Worm (Caenorhabditis elegans) whole organism, L4/young adult: ENCODE results near the gene T04C9.1.
A peak's percentile ranks its signal among the peaks of the same experiment; 100 is the strongest.

Experiments
- W03F9.2 ChIP-seq: fragments of 150-350 bp; optimal IDR thresholded peaks from 2 replicates; lab custom pipeline; 2014; ENCODE audit warnings: missing biosample characterization, missing genetic modification characterization
- dao-5 ChIP-seq: sonication (generic microtip); optimal IDR thresholded peaks from 2 replicates; lab custom pipeline; 2016; ENCODE audit warnings: missing genotype, missing genetic modification characterization, moderate library complexity, missing compliant biosample characterization
- him-1 ChIP-seq: sonication (generic microtip); optimal IDR thresholded peaks from 2 replicates; lab custom pipeline; 2016; ENCODE audit warnings: missing genotype, missing genetic modification reagents, missing genetic modification characterization, missing compliant biosample characterization

The T04C9.1 gene

DNA sequence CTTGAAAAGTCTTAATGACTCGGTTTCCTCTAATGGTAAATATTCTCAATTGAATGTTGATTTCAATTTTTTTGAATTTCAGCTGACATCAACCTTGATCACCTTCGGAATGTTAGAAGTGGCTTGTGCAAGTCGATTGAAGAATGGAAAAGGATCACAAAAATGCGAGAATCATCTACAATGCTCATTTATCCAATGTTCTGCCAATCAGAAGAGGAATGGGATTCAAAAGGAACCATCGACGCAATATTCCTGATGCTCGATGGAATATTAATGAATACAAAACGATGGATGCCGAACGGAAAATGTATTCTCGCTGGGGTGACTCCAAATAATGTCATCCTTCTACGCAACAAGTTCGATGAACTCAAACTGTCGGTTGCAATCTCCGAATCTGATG is 31.5 kb upstream of the T04C9.1 start:
- TF ChIP-seq W03F9.2: no peak
- TF ChIP-seq dao-5 (tag; lab: Kevin White, UChicago): no peak
- TF ChIP-seq him-1 (tag; lab: Kevin White, UChicago): no peak

DNA sequence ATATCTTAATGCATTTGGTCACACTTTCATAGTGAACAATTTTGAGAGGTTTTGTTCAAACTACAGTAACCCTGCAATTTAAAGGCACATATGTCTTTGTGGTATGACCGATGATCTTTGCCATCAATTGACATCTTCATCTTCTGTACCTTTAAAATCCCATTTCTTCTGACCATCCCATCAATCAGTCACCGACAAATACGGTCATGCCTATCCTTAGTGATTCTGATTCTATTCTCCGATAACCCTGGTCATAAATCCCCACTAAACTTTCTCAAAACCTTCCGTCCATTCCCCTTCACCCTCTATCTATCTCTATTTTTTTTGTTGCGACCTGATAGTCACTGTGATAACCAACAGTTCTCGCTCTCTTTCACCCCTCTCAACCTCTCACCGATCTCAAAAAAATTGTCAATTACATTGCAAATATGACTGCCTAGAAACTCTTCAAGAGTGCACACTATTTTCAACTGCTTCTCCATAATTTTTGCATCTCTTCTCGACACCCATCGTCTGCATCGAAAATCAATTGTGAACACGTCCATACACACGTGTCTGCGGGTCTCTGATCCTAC is 28.9 kb upstream of the T04C9.1 start:
- TF ChIP-seq him-1 (tag; lab: Kevin White, UChicago): no peak
- no peak for TF ChIP-seq dao-5 (tag; lab: Kevin White, UChicago)
- no peak for TF ChIP-seq W03F9.2

DNA sequence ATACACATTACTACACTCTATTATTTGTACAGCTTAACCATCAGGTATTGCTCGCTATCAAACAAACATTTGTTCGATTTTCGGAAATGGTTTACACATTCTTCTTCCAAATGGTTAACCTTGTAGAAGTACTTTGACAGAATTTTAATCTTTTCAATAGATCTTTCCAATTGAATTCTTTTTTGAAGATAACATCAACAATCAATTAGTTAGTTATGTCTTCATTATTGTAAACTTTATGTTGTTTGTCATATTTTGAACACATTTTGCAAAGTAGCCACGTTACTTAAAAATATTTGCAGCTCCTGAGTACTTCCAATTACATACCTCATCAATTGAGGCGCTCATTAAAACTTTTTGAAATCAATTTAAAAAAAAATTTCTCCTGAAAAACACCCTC is 27.6 kb upstream of the T04C9.1 start:
- TF ChIP-seq him-1 (tag; lab: Kevin White, UChicago) (no peak), W03F9.2 (no peak), dao-5 (tag; lab: Kevin White, UChicago) (no peak)

DNA sequence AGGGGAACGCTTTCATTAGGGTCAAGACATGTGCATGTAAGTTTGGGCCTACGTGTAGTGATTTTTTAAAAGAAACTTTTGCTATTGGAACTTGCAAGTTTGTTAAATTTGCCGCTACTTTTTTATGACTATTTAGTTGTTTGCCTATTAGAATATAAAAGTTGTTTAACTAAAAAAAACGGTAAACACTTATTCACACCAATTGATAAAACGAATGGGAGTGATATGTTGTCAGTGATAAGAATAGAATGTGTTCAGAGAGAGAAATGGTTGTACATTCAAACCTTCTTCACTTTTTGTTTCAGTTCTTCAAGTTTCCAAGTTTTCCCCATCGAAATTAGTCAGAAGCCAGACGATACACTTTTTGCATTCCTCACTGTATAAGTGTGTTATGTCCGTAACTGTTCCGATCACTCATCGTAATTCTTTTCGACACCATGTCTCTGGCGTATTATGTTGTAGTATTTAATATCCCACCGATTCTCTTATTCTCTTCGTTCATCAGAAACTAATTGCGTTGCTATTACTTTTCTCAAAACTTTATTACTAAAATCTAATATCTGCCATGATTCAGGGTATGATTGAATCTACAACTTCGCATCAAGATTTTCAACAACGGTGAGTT is 27.1 kb upstream of the T04C9.1 start, which contains the start of gene dct-6:
Gene dct-6, plus strand, starts transcription at position 575 of the 625 bp plus-strand sequence.
- TF ChIP-seq dao-5 (tag; lab: Kevin White, UChicago) (no peak), W03F9.2 (no peak), him-1 (tag; lab: Kevin White, UChicago) (no peak)

DNA sequence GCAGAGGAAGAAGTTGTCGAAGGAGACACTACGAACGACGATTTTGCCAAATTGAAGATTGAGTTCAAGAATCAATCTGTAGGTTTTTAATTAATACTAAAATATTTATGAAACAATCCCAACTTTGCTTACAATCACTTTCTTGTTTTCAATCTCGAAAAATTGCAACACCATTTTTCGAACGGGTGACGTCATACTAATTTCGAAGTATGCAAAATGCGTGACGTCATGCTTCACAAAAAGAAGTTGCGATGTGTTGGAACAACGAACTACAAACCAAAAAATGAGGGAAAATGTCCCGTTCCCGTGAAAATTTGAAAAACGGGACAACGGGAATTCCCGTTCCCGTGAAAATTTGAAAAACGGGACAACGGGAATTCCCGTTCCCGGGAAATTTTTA is 25.4 kb upstream of the T04C9.1 start:
- TF ChIP-seq W03F9.2 (no peak), him-1 (tag; lab: Kevin White, UChicago) (no peak), dao-5 (tag; lab: Kevin White, UChicago) (no peak)

DNA sequence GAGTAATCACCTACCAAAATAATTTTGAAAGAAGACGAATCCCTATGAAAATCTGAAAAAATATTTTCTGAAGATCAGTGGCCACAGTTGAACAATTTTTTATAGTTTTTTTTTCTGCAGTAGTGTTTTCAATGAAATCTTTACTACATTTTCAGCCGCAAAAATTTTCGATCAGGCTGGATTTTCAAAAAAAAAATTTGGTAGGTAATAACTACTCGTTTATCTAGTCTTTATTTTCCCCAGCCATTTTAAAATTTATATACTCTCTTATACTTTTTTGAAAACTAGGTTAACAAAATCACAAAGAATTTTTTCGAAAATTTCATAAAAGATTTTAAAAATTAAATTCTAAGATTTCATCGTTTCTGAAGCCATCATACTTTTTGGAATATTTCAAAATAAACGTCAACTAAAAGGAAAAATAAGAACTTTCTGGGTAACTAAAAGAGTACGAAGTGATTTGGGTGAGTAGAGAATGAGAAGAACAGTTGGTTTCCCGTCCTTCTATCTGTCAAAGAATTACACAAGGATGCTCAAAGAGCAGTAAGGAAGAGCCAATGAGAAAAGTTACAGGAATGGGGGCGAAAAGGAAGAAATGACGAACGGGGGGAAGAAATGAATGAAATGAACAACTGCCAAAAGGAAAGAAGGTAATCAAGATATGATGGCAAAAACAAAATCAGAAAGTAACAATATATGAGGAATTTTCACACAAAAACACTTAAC is 17.8 kb upstream of the T04C9.1 start, which contains the start of gene mlp-1:
Gene mlp-1, minus strand, starts transcription at position 51 of the 726 bp plus-strand sequence.
- TF ChIP-seq him-1 (tag; lab: Kevin White, UChicago) (no peak), W03F9.2 (no peak), dao-5 (tag; lab: Kevin White, UChicago) (no peak)

DNA sequence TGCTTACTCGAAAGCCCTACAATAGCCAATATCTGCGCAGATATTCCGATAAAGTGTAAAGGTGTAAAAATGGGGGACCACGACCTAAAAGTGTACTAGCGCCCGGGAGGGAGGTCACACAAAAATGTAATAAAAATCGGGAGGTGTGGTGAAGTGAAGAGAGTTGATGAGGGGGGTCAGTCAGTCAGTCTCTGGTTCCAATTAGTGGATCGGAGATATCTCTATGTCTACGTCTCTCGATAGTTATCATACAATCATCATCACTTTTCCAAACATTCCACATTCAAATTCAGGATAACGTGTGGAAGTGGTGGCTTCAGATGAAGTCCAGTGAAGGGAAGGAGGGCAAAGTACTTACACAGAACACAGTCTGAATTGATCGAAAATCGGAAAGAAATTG is 17.0 kb upstream of the T04C9.1 start:
- TF ChIP-seq W03F9.2 (no peak), dao-5 (tag; lab: Kevin White, UChicago) (no peak), him-1 (tag; lab: Kevin White, UChicago) (no peak)

DNA sequence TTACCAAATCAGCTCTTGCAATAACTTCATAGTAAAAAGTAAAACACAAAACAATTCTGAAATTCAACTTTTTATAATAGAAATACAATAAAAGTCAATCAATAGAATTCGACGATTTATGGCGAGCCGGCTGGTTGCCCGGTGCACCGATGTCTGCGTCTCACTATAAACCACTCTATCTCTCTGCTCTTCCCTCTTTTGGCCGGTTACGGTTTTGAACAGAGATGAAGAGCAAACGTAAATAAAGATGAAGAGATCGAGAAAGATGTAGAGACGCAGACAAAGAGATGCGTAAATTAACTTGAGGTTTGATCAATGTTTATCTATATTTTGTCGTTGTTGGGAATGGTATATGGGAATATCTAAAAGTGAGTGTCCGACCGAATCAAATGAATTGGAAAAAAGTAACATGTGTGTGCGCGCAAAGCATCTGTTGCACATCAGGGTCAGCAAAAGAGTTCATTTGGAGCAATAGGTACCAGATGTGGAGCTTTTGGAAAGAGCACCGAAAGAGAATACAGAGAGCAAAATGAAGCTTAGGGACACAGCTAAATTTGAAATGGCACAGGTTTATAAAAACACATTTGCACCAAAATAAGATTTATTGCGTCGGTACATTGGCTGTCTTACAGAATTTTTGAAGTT is 12.6 kb upstream of the T04C9.1 start:
- TF ChIP-seq W03F9.2: no peak
- no peak for TF ChIP-seq dao-5 (tag; lab: Kevin White, UChicago)
- no peak for TF ChIP-seq him-1 (tag; lab: Kevin White, UChicago)

DNA sequence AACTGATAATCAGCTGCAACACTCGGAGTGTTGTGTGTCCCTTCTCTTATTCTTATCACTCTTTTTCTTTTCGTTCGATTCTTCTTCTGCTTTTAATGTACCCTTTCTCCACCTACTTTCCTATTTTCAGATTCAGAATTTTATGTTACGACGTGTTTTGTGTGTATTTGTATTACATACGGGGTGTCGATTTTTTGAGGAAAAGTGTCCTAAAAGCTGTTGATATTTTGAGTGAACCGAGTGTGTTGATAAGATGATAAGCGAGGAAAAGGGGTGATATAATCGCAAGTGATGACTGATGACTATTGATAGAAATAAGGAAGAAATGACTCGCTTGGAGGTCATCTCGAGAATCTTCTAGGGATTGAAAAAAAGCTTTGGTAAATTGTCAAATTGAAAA is 11.6 kb upstream of the T04C9.1 start:
- TF ChIP-seq dao-5 (tag; lab: Kevin White, UChicago): no peak
- TF ChIP-seq him-1 (tag; lab: Kevin White, UChicago): no peak
- TF ChIP-seq W03F9.2: no peak

DNA sequence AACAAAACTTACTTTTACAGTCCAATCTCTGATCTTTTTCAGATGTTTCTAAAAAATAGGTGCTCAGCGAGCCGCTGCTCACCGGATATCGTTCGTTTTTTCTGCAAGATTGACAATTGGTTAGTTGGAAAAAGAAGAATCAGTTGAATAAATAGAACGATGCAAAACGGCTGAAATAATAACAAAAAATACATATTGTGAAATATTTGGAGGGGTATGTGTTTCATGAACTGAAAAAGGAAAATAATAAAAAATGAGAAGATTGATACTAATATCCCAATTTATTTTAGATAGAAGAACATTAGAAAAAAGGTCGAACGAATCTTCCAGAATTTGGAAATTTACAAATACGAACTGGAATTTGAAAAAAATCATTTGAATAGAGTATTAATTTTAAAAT is 11.0 kb upstream of the T04C9.1 start, which contains the start of gene frm-2:
Gene frm-2, minus strand, starts transcription at position 101 of the 400 bp plus-strand sequence.
- TF ChIP-seq him-1 (tag; lab: Kevin White, UChicago) (no peak), dao-5 (tag; lab: Kevin White, UChicago) (no peak)

DNA sequence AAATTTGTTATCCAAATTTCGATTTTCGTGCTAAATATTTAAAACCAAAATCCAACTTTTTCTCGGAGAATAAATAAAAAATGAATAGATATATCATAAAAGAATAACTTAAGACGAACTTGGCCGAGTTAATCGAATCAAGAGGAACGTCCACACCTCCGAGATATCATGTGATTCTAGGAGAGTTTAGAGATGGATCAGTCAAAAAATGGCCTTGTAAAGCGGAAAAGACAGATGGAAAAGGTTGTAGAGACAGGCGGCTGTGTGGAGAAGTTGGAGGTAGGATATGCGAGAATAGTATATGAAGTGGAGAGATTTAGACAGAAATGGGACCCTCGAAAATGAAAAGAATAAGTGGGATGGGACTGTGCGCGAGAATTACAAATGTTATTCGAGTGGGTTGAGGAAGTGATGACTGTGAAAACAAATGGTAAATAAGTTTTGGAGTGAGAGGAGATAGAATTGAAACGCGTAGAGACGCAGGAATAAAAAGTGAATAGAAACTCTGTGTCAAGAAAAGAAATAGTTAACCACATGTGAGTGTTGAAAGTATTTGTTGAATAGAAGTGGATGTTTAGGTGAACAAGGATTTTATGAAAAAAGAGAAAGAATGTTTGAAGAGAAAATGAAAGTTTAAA is 10.1 kb upstream of the T04C9.1 start:
- TF ChIP-seq him-1 (tag; lab: Kevin White, UChicago) (no peak), dao-5 (tag; lab: Kevin White, UChicago) (no peak), W03F9.2 (no peak)

DNA sequence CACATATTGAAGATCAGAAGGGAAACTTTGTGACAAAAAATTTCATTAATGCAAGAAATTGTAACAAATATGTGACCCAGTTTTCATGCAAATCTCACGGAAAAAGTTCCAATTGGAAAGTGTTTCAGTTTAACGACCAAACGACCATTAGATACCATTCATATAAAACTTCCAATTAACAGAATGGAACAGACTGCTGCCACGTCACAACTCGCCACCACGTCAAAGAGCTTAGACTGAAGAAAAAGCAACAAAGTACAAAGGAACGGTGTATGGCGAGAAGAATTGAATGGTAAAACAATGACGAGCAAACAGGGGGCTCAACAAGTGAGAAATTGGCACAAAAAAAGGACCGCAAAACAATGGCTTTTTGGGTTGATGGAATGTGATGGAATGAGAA is 7.7 kb upstream of the T04C9.1 start, which contains the start of gene T04C9.3:
Gene T04C9.3, plus strand, starts transcription at position 301 of the 400 bp plus-strand sequence.
- no peak for TF ChIP-seq W03F9.2
- no peak for TF ChIP-seq dao-5 (tag; lab: Kevin White, UChicago)
- no peak for TF ChIP-seq him-1 (tag; lab: Kevin White, UChicago)

DNA sequence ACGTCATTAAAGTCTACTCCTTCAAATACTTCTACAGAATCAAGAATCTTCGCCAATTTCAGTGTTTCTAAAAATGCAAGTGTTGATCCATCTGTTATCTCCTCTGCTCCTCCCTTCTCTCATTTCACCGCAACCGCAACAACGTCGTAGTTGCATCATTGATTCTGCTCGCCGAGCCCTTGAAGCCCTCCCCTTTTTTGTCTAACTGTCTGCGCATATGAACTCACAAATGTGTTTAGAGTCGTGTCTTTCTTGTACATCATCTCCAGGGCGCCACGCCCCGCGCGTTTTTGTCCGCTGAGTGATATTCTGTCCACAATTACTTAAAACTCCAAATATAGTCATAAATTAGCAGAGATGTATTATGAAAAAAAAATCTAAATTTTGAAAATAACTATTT is 5.0 kb upstream of the T04C9.1 start:
- TF ChIP-seq W03F9.2 (no peak), him-1 (tag; lab: Kevin White, UChicago) (peak; percentile 55), dao-5 (tag; lab: Kevin White, UChicago) (no peak)
